Fruit fly (Drosophila melanogaster) whole organism, embryonic: ENCODE measurements around the gene stg1.

Experiments
- Asciz ChIP-seq: fragments of 200-800 bp; sonication (Bioruptor generic); optimal IDR thresholded peaks from 2 replicates; lab custom pipeline; 2017; ENCODE audit warnings: missing biosample characterization, mild to moderate bottlenecking, missing genetic modification characterization, missing genetic modification reagents
- Atf3 ChIP-seq: fragments of 200-800 bp; sonication (Bioruptor generic); optimal IDR thresholded peaks from 3 replicates; lab custom pipeline; 2016; ENCODE audit warnings: missing biosample characterization, missing genetic modification characterization
- Atf6 ChIP-seq: fragments of 200-800 bp; sonication (Bioruptor generic); IDR thresholded peaks from 2 replicates; pipeline ENCODE4 v1.3.6; 2022; ENCODE audit warnings: missing biosample characterization, missing genetic modification characterization
- Bteb2 ChIP-seq: fragments of 200-800 bp; sonication (Bioruptor generic); optimal IDR thresholded peaks from 2 replicates; lab custom pipeline; 2016; ENCODE audit warnings: missing biosample characterization, missing genetic modification characterization
- CG10321 ChIP-seq: fragments of 200-800 bp; sonication (Bioruptor generic); IDR thresholded peaks from 2 replicates; pipeline ENCODE4 v1.3.6; 2022; ENCODE audit warnings: missing biosample characterization, missing genetic modification characterization
- CG10565 ChIP-seq: fragments of 200-800 bp; sonication (Bioruptor generic); optimal IDR thresholded peaks from 3 replicates; lab custom pipeline; 2016; ENCODE audit warnings: missing biosample characterization, mild to moderate bottlenecking, missing genetic modification characterization
- CG11695 ChIP-seq: fragments of 200-800 bp; sonication (Bioruptor generic); IDR thresholded peaks from 3 replicates; pipeline ENCODE4 v1.3.6; 2022; ENCODE audit warnings: missing biosample characterization, missing genetic modification characterization
- CG12942 ChIP-seq: fragments of 200-800 bp; sonication (Bioruptor generic); optimal IDR thresholded peaks from 3 replicates; lab custom pipeline; 2016; ENCODE audit warnings: missing biosample characterization, missing genetic modification characterization
- CG16863 ChIP-seq: fragments of 200-800 bp; sonication (Bioruptor generic); optimal IDR thresholded peaks from 3 replicates; lab custom pipeline; 2016; ENCODE audit warnings: missing biosample characterization, missing genetic modification characterization
- CG17361 ChIP-seq: fragments of 200-800 bp; sonication (Bioruptor generic); IDR thresholded peaks from 3 replicates; pipeline ENCODE4 v1.3.6; 2022; ENCODE audit warnings: missing biosample characterization, missing genetic modification characterization
- CG18599 ChIP-seq: fragments of 200-800 bp; sonication (Bioruptor generic); optimal IDR thresholded peaks from 3 replicates; lab custom pipeline; 2017; ENCODE audit warnings: missing biosample characterization, missing genetic modification characterization, mild to moderate bottlenecking, moderate library complexity, missing genetic modification reagents
- CG30431 ChIP-seq: fragments of 200-800 bp; sonication (Bioruptor generic); optimal IDR thresholded peaks from 2 replicates; lab custom pipeline; 2017; ENCODE audit warnings: missing biosample characterization, missing genetic modification characterization
- CG4424 ChIP-seq: fragments of 200-800 bp; sonication (Bioruptor generic); optimal IDR thresholded peaks from 3 replicates; lab custom pipeline; 2016; ENCODE audit warnings: missing biosample characterization, missing genetic modification characterization
- CG6654 ChIP-seq: fragments of 200-800 bp; sonication (Bioruptor generic); optimal IDR thresholded peaks from 2 replicates; lab custom pipeline; 2017; ENCODE audit warnings: missing biosample characterization, mild to moderate bottlenecking, missing genetic modification characterization
- CG7372 ChIP-seq: fragments of 200-800 bp; sonication (Bioruptor generic); IDR thresholded peaks from 2 replicates; pipeline ENCODE4 v1.3.6; 2022; ENCODE audit warnings: missing biosample characterization, missing genetic modification characterization
- CG7928 ChIP-seq: fragments of 200-800 bp; sonication (Bioruptor generic); optimal IDR thresholded peaks from 2 replicates; lab custom pipeline; 2017; ENCODE audit warnings: missing biosample characterization, mild to moderate bottlenecking, missing genetic modification characterization
- CHES-1-like ChIP-seq: fragments of 200-800 bp; sonication (Bioruptor generic); optimal IDR thresholded peaks from 2 replicates; lab custom pipeline; 2016; ENCODE audit warnings: missing biosample characterization, missing genetic modification characterization
- D ChIP-seq, 2 experiments: fragments of 200-800 bp in 1 of 2; fragments of >200 bp in 1 of 2; sonication (Bioruptor generic) in 1 of 2; optimal IDR thresholded peaks; 2 replicates in 1 of 2; 3 replicates in 1 of 2; lab custom pipeline; 2017; ENCODE audit warnings: mild to moderate bottlenecking in 1 of 2, missing biosample characterization in 1 of 2, missing genetic modification characterization in 1 of 2, missing genetic modification reagents in 1 of 2
- D19A ChIP-seq: fragments of 200-800 bp; optimal IDR thresholded peaks from 3 replicates; lab custom pipeline; 2019; ENCODE audit warnings: missing biosample characterization, mild to moderate bottlenecking, missing genetic modification characterization, moderate library complexity
- Deaf1 ChIP-seq: fragments of 200-800 bp; optimal IDR thresholded peaks from 3 replicates; lab custom pipeline; 2019; ENCODE audit warnings: missing biosample characterization, mild to moderate bottlenecking, missing genetic modification characterization, moderate library complexity
- ERR ChIP-seq: fragments of 200-800 bp; sonication (Bioruptor generic); optimal IDR thresholded peaks from 2 replicates; lab custom pipeline; 2016; ENCODE audit warnings: missing biosample characterization, missing genetic modification characterization
- Fer1 ChIP-seq: fragments of 200-800 bp; sonication (Bioruptor generic); optimal IDR thresholded peaks from 2 replicates; lab custom pipeline; 2017; ENCODE audit warnings: missing biosample characterization, mild to moderate bottlenecking, missing genetic modification characterization
- Hey ChIP-seq: fragments of 200-800 bp; sonication (Bioruptor generic); optimal IDR thresholded peaks from 3 replicates; lab custom pipeline; 2018; ENCODE audit warnings: missing biosample characterization, mild to moderate bottlenecking, missing genetic modification characterization
- Hr51 ChIP-seq, 2 experiments: fragments of 200-800 bp; sonication (Bioruptor generic); optimal IDR thresholded peaks; 2 replicates in 1 of 2; 3 replicates in 1 of 2; lab custom pipeline; 2016 to 2018; ENCODE audit warnings: missing biosample characterization in 2 of 2, missing genetic modification characterization in 2 of 2, mild to moderate bottlenecking in 1 of 2, moderate library complexity in 1 of 2
- MTF-1 ChIP-seq: fragments of 200-800 bp; sonication (Bioruptor generic); optimal IDR thresholded peaks from 2 replicates; lab custom pipeline; 2018; ENCODE audit warnings: missing biosample characterization, mild to moderate bottlenecking, missing genetic modification characterization, borderline replicate concordance
- NFAT ChIP-seq: fragments of 200-800 bp; sonication (Bioruptor generic); IDR thresholded peaks from 2 replicates; pipeline ENCODE4 v1.3.6; 2022; ENCODE audit warnings: missing biosample characterization, missing genetic modification characterization
- Nf-YC ChIP-seq: fragments of 200-800 bp; optimal IDR thresholded peaks from 3 replicates; lab custom pipeline; 2019; ENCODE audit warnings: missing biosample characterization, mild to moderate bottlenecking, missing genetic modification characterization, moderate library complexity
- ab ChIP-seq: fragments of 200-800 bp; sonication (Bioruptor generic); optimal IDR thresholded peaks from 2 replicates; lab custom pipeline; 2016; ENCODE audit warnings: missing biosample characterization, missing genetic modification characterization
- ac ChIP-seq: fragments of 200-800 bp; sonication (Bioruptor generic); optimal IDR thresholded peaks from 3 replicates; lab custom pipeline; 2017; ENCODE audit warnings: missing biosample characterization, mild to moderate bottlenecking, missing genetic modification characterization
- bsh ChIP-seq, 2 experiments: fragments of 200-800 bp; sonication (Bioruptor generic); optimal IDR thresholded peaks; 2 replicates each; lab custom pipeline; 2017 to 2018; ENCODE audit warnings: mild to moderate bottlenecking in 2 of 2, missing biosample characterization in 2 of 2, missing genetic modification characterization in 2 of 2, moderate library complexity in 1 of 2
- chinmo ChIP-seq: fragments of 200-800 bp; sonication (Bioruptor generic); IDR thresholded peaks from 4 replicates; pipeline ENCODE4 v1.3.6; 2022; ENCODE audit warnings: missing biosample characterization, missing genetic modification characterization; ENCODE audit not compliant: partially characterized antibody
- dmrt99B ChIP-seq: fragments of 200-800 bp; sonication (Bioruptor generic); optimal IDR thresholded peaks from 2 replicates; lab custom pipeline; 2018; ENCODE audit warnings: missing biosample characterization, mild to moderate bottlenecking, missing genetic modification characterization, moderate library complexity
- gfzf ChIP-seq: fragments of 200-800 bp; sonication (Bioruptor generic); optimal IDR thresholded peaks from 2 replicates; lab custom pipeline; 2016; ENCODE audit warnings: missing biosample characterization, mild to moderate bottlenecking, missing genetic modification characterization, moderate library complexity
- gsb ChIP-seq: fragments of 200-800 bp; sonication (Bioruptor generic); IDR thresholded peaks from 2 replicates; pipeline ENCODE4 v1.3.6; 2022; ENCODE audit warnings: missing biosample characterization, missing genetic modification characterization
- jing ChIP-seq: fragments of 200-800 bp; sonication (Bioruptor generic); optimal IDR thresholded peaks from 2 replicates; lab custom pipeline; 2018; ENCODE audit warnings: missing biosample characterization, mild to moderate bottlenecking, missing genetic modification characterization
- kah ChIP-seq: fragments of 200-800 bp; sonication (Bioruptor generic); optimal IDR thresholded peaks from 2 replicates; lab custom pipeline; 2018; ENCODE audit warnings: missing biosample characterization, mild to moderate bottlenecking, missing genetic modification characterization
- ken ChIP-seq: fragments of 200-800 bp; sonication (Bioruptor generic); IDR thresholded peaks from 3 replicates; pipeline ENCODE4 v1.3.6; 2022; ENCODE audit warnings: missing biosample characterization, missing genetic modification characterization
- maf-S ChIP-seq: fragments of 200-800 bp; sonication (Bioruptor generic); optimal IDR thresholded peaks from 2 replicates; lab custom pipeline; 2016; ENCODE audit warnings: missing biosample characterization, missing genetic modification characterization
- mld ChIP-seq: fragments of 200-800 bp; sonication (Bioruptor generic); IDR thresholded peaks from 3 replicates; pipeline ENCODE4 v1.3.6; 2022; ENCODE audit warnings: missing biosample characterization, missing genetic modification characterization; ENCODE audit not compliant: partially characterized antibody
- oc ChIP-seq: fragments of 200-800 bp; sonication (Bioruptor generic); optimal IDR thresholded peaks from 2 replicates; lab custom pipeline; 2018; ENCODE audit warnings: missing biosample characterization, mild to moderate bottlenecking, missing genetic modification characterization, moderate library complexity
- prd ChIP-seq, 3 experiments: fragments of >200 bp in 2 of 3; fragments of 200-800 bp in 1 of 3; sonication (Bioruptor generic) in 1 of 3; optimal IDR thresholded peaks in 2 of 3; IDR thresholded peaks in 1 of 3; 2 replicates in 2 of 3; 3 replicates in 1 of 3; pipeline versions ENCODE4 v1.3.6 to Lab custom; 2017 to 2022; ENCODE audit warnings: missing biosample characterization in 1 of 3, missing genetic modification characterization in 1 of 3
- pum ChIP-seq: fragments of 200-800 bp; sonication (Bioruptor generic); optimal IDR thresholded peaks from 2 replicates; lab custom pipeline; 2016; ENCODE audit warnings: missing biosample characterization, missing genetic modification characterization
- sc ChIP-seq, 3 experiments: fragments of >200 bp in 2 of 3; fragments of 200-800 bp in 1 of 3; sonication (Bioruptor generic) in 1 of 3; optimal IDR thresholded peaks; 2 replicates in 2 of 3; 3 replicates in 1 of 3; lab custom pipeline; 2017; ENCODE audit warnings: mild to moderate bottlenecking in 1 of 3, missing biosample characterization in 1 of 3, missing genetic modification characterization in 1 of 3, missing genetic modification reagents in 1 of 3
- sens ChIP-seq: fragments of 200-800 bp; sonication (Bioruptor generic); peaks from one replicate; lab custom pipeline; 2016; ENCODE audit warnings: missing biosample characterization, missing genetic modification characterization
- sr ChIP-seq: fragments of 200-800 bp; sonication (Bioruptor generic); IDR thresholded peaks from 3 replicates; pipeline ENCODE4 v1.3.6; 2022; ENCODE audit warnings: missing biosample characterization, missing genetic modification characterization
- tio ChIP-seq: fragments of 200-800 bp; sonication (Bioruptor generic); optimal IDR thresholded peaks from 2 replicates; lab custom pipeline; 2017; ENCODE audit warnings: missing biosample characterization, missing genetic modification characterization, inconsistent platforms
- unpg ChIP-seq: fragments of 200-800 bp; sonication (Bioruptor generic); optimal IDR thresholded peaks from 3 replicates; lab custom pipeline; 2018; ENCODE audit warnings: missing biosample characterization, mild to moderate bottlenecking, missing genetic modification characterization, moderate library complexity
- vnd ChIP-seq: fragments of 200-800 bp; sonication (Bioruptor generic); IDR thresholded peaks from 3 replicates; pipeline ENCODE4 v1.3.6; 2022; ENCODE audit warnings: missing biosample characterization, missing genetic modification characterization; ENCODE audit not compliant: partially characterized antibody

Gene stg1

dm6 chrX:21116864-21117464 lies 23.3 kb downstream of the stg1 start, which contains the start of the genes unc and CG15445 (continued):
- no peak for TF ChIP-seq unpg (GFP tag; lab: Kevin White, UChicago)
- no peak for TF ChIP-seq ken
- TF ChIP-seq dmrt99B (tag; lab: Kevin White, UChicago), result no peak
- no peak for TF ChIP-seq CG18599 (GFP tag; lab: Kevin White, UChicago)
- TF ChIP-seq CG7928, result peak; percentile 5
- no peak for TF ChIP-seq sr (GFP tag; lab: Robert Waterston, UW)
- no peak for TF ChIP-seq gsb
- no peak for TF ChIP-seq ac (GFP tag; lab: Kevin White, UChicago)
- TF ChIP-seq Atf6 (GFP tag; lab: Robert Waterston, UW), result no peak
- no peak for TF ChIP-seq CG6654 (GFP tag; lab: Kevin White, UChicago)
- no peak for TF ChIP-seq maf-S (GFP tag; lab: Kevin White, UChicago)
- TF ChIP-seq CG10321 (GFP tag; lab: Robert Waterston, UW), result no peak
- TF ChIP-seq CG30431 (GFP tag; lab: Kevin White, UChicago), result peak; percentile 28
- no peak for TF ChIP-seq D (optimal IDR thresholded peaks at IDR 0.05; lab: Kevin White, UChicago)
- TF ChIP-seq D (GFP tag; optimal IDR thresholded peaks at IDR 0.05; lab: Kevin White, UChicago), result no peak
- no peak for TF ChIP-seq CG11695
- no peak for TF ChIP-seq ERR
- no peak for TF ChIP-seq Bteb2 (GFP tag; lab: Kevin White, UChicago)
- no peak for TF ChIP-seq MTF-1
- peak; percentile 55; the same call in 1 of the 2 replicates for TF ChIP-seq NFAT
- no peak for TF ChIP-seq ab (GFP tag; lab: Kevin White, UChicago)
- no peak for TF ChIP-seq bsh (GFP tag; optimal IDR thresholded peaks at IDR 0.05; lab: Kevin White, UChicago)
- TF ChIP-seq CG17361, result no peak; the same call in 2 of the 3 replicates
- peak; percentile 74; the same call in 1 of the 4 replicates for TF ChIP-seq chinmo
- no peak for TF ChIP-seq prd (optimal IDR thresholded peaks at IDR 0.05; lab: Kevin White, UChicago)
- TF ChIP-seq prd (GFP tag; IDR thresholded peaks at IDR 0.05; lab: Robert Waterston, UW), result peak; percentile 54; the same call in 2 of the 3 replicates
- TF ChIP-seq CG12942 (GFP tag; lab: Kevin White, UChicago), result no peak
- TF ChIP-seq Hr51 (GFP tag; optimal IDR thresholded peaks at IDR 0.05; lab: Kevin White, UChicago), result peak in 1 of 2 experiments; percentile 16
- TF ChIP-seq sens (GFP tag; lab: Kevin White, UChicago), result peak; percentile 74
- peak; percentile 34 for TF ChIP-seq gfzf
- no peak for TF ChIP-seq D19A (tag; lab: Kevin White, UChicago)
- TF ChIP-seq Asciz (GFP tag; lab: Kevin White, UChicago), result no peak
- TF ChIP-seq Nf-YC (tag; lab: Kevin White, UChicago), result no peak
- no peak for TF ChIP-seq CG4424
- TF ChIP-seq vnd, result peak; percentile 87
- no peak for TF ChIP-seq Hey
- no peak for TF ChIP-seq tio (GFP tag; lab: Kevin White, UChicago)
- TF ChIP-seq CHES-1-like, result no peak
- TF ChIP-seq Deaf1 (tag; lab: Kevin White, UChicago), result no peak
- TF ChIP-seq kah, result no peak
- TF ChIP-seq pum (GFP tag; lab: Kevin White, UChicago), result no peak
- TF ChIP-seq jing (GFP tag; lab: Kevin White, UChicago), result no peak
- no peak for TF ChIP-seq CG10565 (GFP tag; lab: Kevin White, UChicago)
- TF ChIP-seq Fer1, result no peak
- peak; percentile 72; the same call in 2 of the 3 replicates for TF ChIP-seq mld
- no peak for TF ChIP-seq CG7372 (GFP tag; lab: Robert Waterston, UW)
- TF ChIP-seq Atf3 (GFP tag; lab: Kevin White, UChicago), result peak; percentile 3
- no peak for TF ChIP-seq sc (optimal IDR thresholded peaks at IDR 0.05; lab: Kevin White, UChicago)
- no peak for TF ChIP-seq sc (GFP tag; optimal IDR thresholded peaks at IDR 0.05; lab: Kevin White, UChicago)
- TF ChIP-seq oc (tag; lab: Kevin White, UChicago), result no peak
- TF ChIP-seq CG16863, result no peak
